Worm (Caenorhabditis elegans): ENCODE results near the gene oac-46.

DNA sequence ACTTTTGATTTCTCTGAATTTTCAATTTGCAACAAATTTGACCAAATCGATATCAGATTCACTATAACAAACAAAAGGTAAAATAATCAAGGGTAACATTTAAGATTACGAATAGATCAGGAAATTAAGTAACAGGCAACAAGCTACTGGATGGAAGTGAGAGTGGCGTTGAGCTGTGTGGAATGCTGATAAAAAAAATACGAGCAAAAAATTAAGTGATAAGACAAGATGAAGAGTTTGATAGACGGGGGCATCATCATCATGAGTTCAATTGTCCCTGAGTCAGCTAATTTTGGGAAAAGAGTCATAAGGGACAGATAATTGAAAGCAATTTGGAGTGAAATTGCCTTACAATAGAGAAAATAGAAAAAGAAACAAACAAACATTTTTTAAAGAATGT lies 14.9 kb upstream of the oac-46 start:
- no peak for TF ChIP-seq hmg-4 (GFP tag; optimal IDR thresholded peaks at IDR 0.05)
- no peak for TF ChIP-seq hmbx-1 (tag; optimal IDR thresholded peaks at IDR 0.05)
- no peak for TF ChIP-seq tbx-11 (GFP tag; IDR thresholded peaks at IDR 0.05)
